Fruit fly (Drosophila melanogaster) whole organism, adult: ENCODE data around the gene CG17571.

ENCODE experiments used
- CG33017 ChIP-seq: fragments of 200-800 bp; sonication (Bioruptor generic); optimal IDR thresholded peaks from 2 replicates; lab custom pipeline; 2018; ENCODE audit warnings: missing biosample characterization, mild to moderate bottlenecking, missing genetic modification characterization, moderate library complexity
- cnc ChIP-seq, 2 experiments: fragments of >200 bp; optimal IDR thresholded peaks; 2 replicates each; lab custom pipeline; 2017
- kay ChIP-seq: fragments of 200-800 bp; sonication (Bioruptor generic); peaks from one replicate; lab custom pipeline; 2016; ENCODE audit warnings: missing biosample characterization, missing genetic modification characterization, borderline replicate concordance
- tj ChIP-seq: fragments of 200-800 bp; sonication (Bioruptor generic); optimal IDR thresholded peaks from 3 replicates; lab custom pipeline; 2017; ENCODE audit warnings: missing biosample characterization, mild to moderate bottlenecking, missing genetic modification characterization, moderate library complexity
- toe ChIP-seq: fragments of 200-800 bp; sonication (Bioruptor generic); optimal IDR thresholded peaks from 2 replicates; lab custom pipeline; 2016; ENCODE audit warnings: missing biosample characterization, missing genetic modification characterization

dm6 chr2L:20290665-20291064 is 33.7 kb upstream of the CG17571 start:
- no peak for TF ChIP-seq tj (GFP tag; lab: Kevin White, UChicago)
- no peak for TF ChIP-seq cnc (optimal IDR thresholded peaks at IDR 0.05; lab: Kevin White, UChicago)
- no peak for TF ChIP-seq toe (GFP tag; lab: Kevin White, UChicago)
- no peak for TF ChIP-seq CG33017 (tag; lab: Kevin White, UChicago)
- TF ChIP-seq kay (GFP tag; lab: Kevin White, UChicago), result no peak
